Worm (Caenorhabditis elegans) whole organism, L1 larva: Measurements from ENCODE around the gene nhr-164.
"Not testable (repeated sequence)": the region's sequence is repeated elsewhere in the genome, so short reads cannot be mapped to it uniquely, and the experiment has no call there.

Source experiments
- C34B4.2 ChIP-seq: sonication (generic microtip); optimal IDR thresholded peaks from 2 replicates; lab custom pipeline; 2017; ENCODE audit warnings: mild to moderate bottlenecking, missing genetic modification characterization, missing compliant biosample characterization
- ama-1 ChIP-seq: fragments of 150-350 bp; optimal IDR thresholded peaks from 2 replicates; lab custom pipeline; 2014
- ceh-63 ChIP-seq: fragments of 200-800 bp; sonication (Bioruptor generic); optimal IDR thresholded peaks from 2 replicates; lab custom pipeline; 2018; ENCODE audit warnings: mild to moderate bottlenecking, missing genetic modification characterization, missing compliant biosample characterization
- ceh-88 ChIP-seq: fragments of 200-800 bp; sonication (Bioruptor generic); IDR thresholded peaks from 2 replicates; pipeline ENCODE4 v1.3.6; 2022; ENCODE audit warnings: missing genetic modification characterization, missing compliant biosample characterization
- dsc-1 ChIP-seq: sonication (generic microtip); optimal IDR thresholded peaks from 2 replicates; lab custom pipeline; 2016; ENCODE audit warnings: mild to moderate bottlenecking, missing genetic modification characterization, missing compliant biosample characterization
- egl-13 ChIP-seq: sonication (generic microtip); optimal IDR thresholded peaks from 2 replicates; lab custom pipeline; 2016; ENCODE audit warnings: missing genotype, missing genetic modification reagents, missing genetic modification characterization, missing compliant biosample characterization
- egl-27 ChIP-seq, 2 experiments: fragments of 150-350 bp in 1 of 2; sonication (generic microtip); optimal IDR thresholded peaks; 3 replicates each; lab custom pipeline; 2017 to 2018; ENCODE audit warnings: missing biosample characterization in 2 of 2, missing genetic modification characterization in 2 of 2, missing genetic modification reagents in 2 of 2
- elt-2 ChIP-seq: sonication (generic microtip); optimal IDR thresholded peaks from 2 replicates; lab custom pipeline; 2016; ENCODE audit warnings: missing genetic modification characterization, mild to moderate bottlenecking, inconsistent platforms, missing compliant biosample characterization, missing genetic modification reagents
- elt-3 ChIP-seq, 6 experiments: fragments of 150-350 bp in 1 of 6; sonication (generic microtip); optimal IDR thresholded peaks; 2 replicates each; lab custom pipeline; 2017 to 2018; ENCODE audit warnings: missing biosample characterization in 6 of 6, missing genetic modification characterization in 6 of 6, inconsistent platforms in 1 of 6
- fkh-10 ChIP-seq: sonication (generic microtip); optimal IDR thresholded peaks from 2 replicates; lab custom pipeline; 2017; ENCODE audit warnings: missing biosample characterization, missing genetic modification reagents, missing genetic modification characterization
- fkh-4 ChIP-seq: sonication (generic microtip); optimal IDR thresholded peaks from 2 replicates; lab custom pipeline; 2016; ENCODE audit warnings: missing compliant biosample characterization, missing genetic modification characterization, borderline replicate concordance
- fkh-8 ChIP-seq: sonication (generic microtip); optimal IDR thresholded peaks from 2 replicates; lab custom pipeline; 2016; ENCODE audit warnings: mild to moderate bottlenecking, missing genetic modification characterization, missing compliant biosample characterization
- fos-1 ChIP-seq: fragments of 150-350 bp; optimal IDR thresholded peaks from 2 replicates; lab custom pipeline; 2014; ENCODE audit warnings: missing biosample characterization, missing genetic modification characterization
- grh-1 ChIP-seq: fragments of 200-800 bp; sonication (Bioruptor generic); IDR thresholded peaks from 2 replicates; pipeline ENCODE4 v1.3.6; 2022; ENCODE audit warnings: missing genetic modification reagents, missing genetic modification characterization, missing compliant biosample characterization
- hlh-4 ChIP-seq: sonication (generic microtip); optimal IDR thresholded peaks from 2 replicates; lab custom pipeline; 2016; ENCODE audit warnings: mild to moderate bottlenecking, missing genetic modification characterization, missing compliant biosample characterization
- irx-1 ChIP-seq: sonication (generic microtip); optimal IDR thresholded peaks from 2 replicates; lab custom pipeline; 2016; ENCODE audit warnings: missing genetic modification characterization, missing compliant biosample characterization
- isw-1 ChIP-seq: fragments of 200-800 bp; sonication (Bioruptor generic); IDR thresholded peaks from 2 replicates; pipeline ENCODE4 v1.3.6; 2022; ENCODE audit warnings: missing genetic modification characterization, missing compliant biosample characterization
- jun-1 ChIP-seq: fragments of 150-350 bp; optimal IDR thresholded peaks from 2 replicates; lab custom pipeline; 2014; ENCODE audit warnings: missing biosample characterization, missing genetic modification reagents, missing genetic modification characterization
- lin-13 ChIP-seq: fragments of 150-350 bp; optimal IDR thresholded peaks from 2 replicates; lab custom pipeline; 2014; ENCODE audit warnings: missing biosample characterization, missing genetic modification reagents, missing genetic modification characterization
- lin-15B ChIP-seq: fragments of 150-350 bp; sonication (generic microtip); optimal IDR thresholded peaks from 3 replicates; lab custom pipeline; 2014; ENCODE audit warnings: missing biosample characterization, missing genetic modification characterization
- lin-35 ChIP-seq, 2 experiments: fragments of 150-350 bp; optimal IDR thresholded peaks; 2 replicates each; lab custom pipeline; 2014; ENCODE audit warnings: missing biosample characterization in 2 of 2, missing genetic modification characterization in 2 of 2, missing genetic modification reagents in 2 of 2
- mab-9 ChIP-seq: fragments of 200-800 bp; sonication (Bioruptor generic); IDR thresholded peaks from 2 replicates; pipeline ENCODE4 v1.3.6; 2022; ENCODE audit warnings: missing genetic modification reagents, missing genetic modification characterization, missing compliant biosample characterization
- nhr-19 ChIP-seq: fragments of 200-800 bp; sonication (Bioruptor generic); conservative IDR thresholded peaks from 2 replicates; pipeline ENCODE4 v1.3.6; 2022; ENCODE audit warnings: missing genetic modification characterization, missing compliant biosample characterization
- nhr-71 ChIP-seq: sonication (generic microtip); optimal IDR thresholded peaks from 2 replicates; lab custom pipeline; 2016; ENCODE audit warnings: mild to moderate bottlenecking, missing genetic modification characterization, moderate library complexity, missing compliant biosample characterization
- nhr-77 ChIP-seq: fragments of 150-350 bp; optimal IDR thresholded peaks from 2 replicates; lab custom pipeline; 2014; ENCODE audit warnings: missing biosample characterization, missing genetic modification characterization
- nhr-85 ChIP-seq: sonication (generic microtip); peaks from one replicate; lab custom pipeline; 2016; ENCODE audit warnings: missing genetic modification characterization, inconsistent platforms, missing compliant biosample characterization
- skn-1 ChIP-seq: fragments of 150-350 bp; optimal IDR thresholded peaks from 2 replicates; lab custom pipeline; 2014; ENCODE audit warnings: missing biosample characterization, missing genetic modification characterization
- sptf-1 ChIP-seq: fragments of 150-350 bp; optimal IDR thresholded peaks from 2 replicates; lab custom pipeline; 2014; ENCODE audit warnings: missing biosample characterization, missing genetic modification characterization
- swsn-7 ChIP-seq: sonication (generic microtip); optimal IDR thresholded peaks from 2 replicates; lab custom pipeline; 2016; ENCODE audit warnings: missing genetic modification characterization, missing compliant biosample characterization
- unc-30 ChIP-seq: sonication (generic microtip); optimal IDR thresholded peaks from 2 replicates; lab custom pipeline; 2017; ENCODE audit warnings: missing biosample characterization, missing genetic modification characterization
- unc-86 ChIP-seq: sonication (generic microtip); optimal IDR thresholded peaks from 2 replicates; lab custom pipeline; 2016; ENCODE audit warnings: missing genetic modification characterization, missing compliant biosample characterization
- vab-15 ChIP-seq: sonication (generic microtip); optimal IDR thresholded peaks from 2 replicates; lab custom pipeline; 2017; ENCODE audit warnings: missing genotype, mild to moderate bottlenecking, missing genetic modification characterization, missing compliant biosample characterization
- zag-1 ChIP-seq: fragments of 150-350 bp; optimal IDR thresholded peaks from 2 replicates; lab custom pipeline; 2014; ENCODE audit warnings: missing biosample characterization, missing genetic modification characterization
- ztf-11 ChIP-seq, 2 experiments: sonication (generic microtip); optimal IDR thresholded peaks; 2 replicates each; lab custom pipeline; 2016 to 2017; ENCODE audit warnings: missing genetic modification characterization in 2 of 2, missing biosample characterization in 1 of 2, missing compliant biosample characterization in 1 of 2

nhr-164 gene

ce11 chrV:15272263-15272662 is 36.7 kb upstream of the nhr-164 start, which contains the start of gene T10H4.4:
TSS of gene T10H4.4 (minus strand) at chrV:15272363.
- TF ChIP-seq isw-1 (GFP tag; lab: Robert Waterston, UW), result no peak
- no peak for TF ChIP-seq egl-13
- no peak for TF ChIP-seq jun-1 (tag; lab: Kevin White, UChicago)
- no peak for TF ChIP-seq dsc-1 (tag; lab: Kevin White, UChicago)

- no peak for TF ChIP-seq lin-13 (GFP tag; lab: Kevin White, UChicago)
- no peak for TF ChIP-seq irx-1 (tag; lab: Kevin White, UChicago)
- TF ChIP-seq fkh-10, result no peak
- no peak for TF ChIP-seq dsc-1 (tag; lab: Kevin White, UChicago)
- no peak for TF ChIP-seq ceh-88 (GFP tag; lab: Robert Waterston, UW)
- no peak for TF ChIP-seq ztf-11 (tag; optimal IDR thresholded peaks at IDR 0.05; lab: Kevin White, UChicago)
- no peak for TF ChIP-seq skn-1 (tag; lab: Kevin White, UChicago)
- TF ChIP-seq nhr-85, result no peak
- TF ChIP-seq lin-35 (GFP tag; optimal IDR thresholded peaks at IDR 0.05; lab: Kevin White, UChicago), result no peak
Observed at ce11 chrV:15268302-15268701, 32.7 kb upstream of the nhr-164 start, which contains the start of gene srw-22. TSS of gene srw-22 (plus strand) at chrV:15268602.

ce11 chrV:15267405-15267804 is 31.8 kb upstream of the nhr-164 start, which contains the start of gene T10H4.13:
TSS of gene T10H4.13 (minus strand) at chrV:15267505.
- no peak for TF ChIP-seq swsn-7 (tag; lab: Kevin White, UChicago)
- no peak for TF ChIP-seq hlh-4
- no peak for TF ChIP-seq egl-13

- TF ChIP-seq lin-15B (tag; lab: Kevin White, UChicago) (no peak), egl-13 (no peak), ceh-63 (GFP tag; lab: Kevin White, UChicago) (no peak), unc-30 (tag; lab: Kevin White, UChicago) (no peak), swsn-7 (tag; lab: Kevin White, UChicago) (no peak), elt-2 (tag; lab: Kevin White, UChicago) (no peak)
Observed at ce11 chrV:15265814-15266213, 30.3 kb upstream of the nhr-164 start, which contains the start of gene M01B2.13. TSS of gene M01B2.13 (minus strand) at chrV:15265914.

- TF ChIP-seq elt-2 (tag; lab: Kevin White, UChicago), result no peak
- no peak for TF ChIP-seq zag-1 (tag; lab: Kevin White, UChicago)
- no peak for TF ChIP-seq unc-86
- TF ChIP-seq fkh-4 (tag; lab: Kevin White, UChicago), result no peak
- TF ChIP-seq nhr-19 (GFP tag; lab: Robert Waterston, UW), result no peak
- TF ChIP-seq lin-13 (GFP tag; lab: Kevin White, UChicago), result no peak
- TF ChIP-seq fos-1, result no peak
- no peak for TF ChIP-seq C34B4.2 (tag; lab: Kevin White, UChicago)
- TF ChIP-seq nhr-77, result no peak
- no peak for TF ChIP-seq nhr-71
- no peak for TF ChIP-seq sptf-1 (tag; lab: Kevin White, UChicago)
- TF ChIP-seq vab-15, result no peak
- TF ChIP-seq nhr-85, result no peak
- no peak for TF ChIP-seq grh-1
- TF ChIP-seq mab-9, result no peak
- no peak for TF ChIP-seq ama-1 (lab: Kevin White, UChicago)
- TF ChIP-seq elt-3 (tag; optimal IDR thresholded peaks at IDR 0.05; lab: Kevin White, UChicago), result no peak
Observed at ce11 chrV:15264131-15264530, 28.6 kb upstream of the nhr-164 start, which contains the start of gene M01B2.12. TSS of gene M01B2.12 (minus strand) at chrV:15264231.

- TF ChIP-seq egl-27 (tag; optimal IDR thresholded peaks at IDR 0.05; lab: Kevin White, UChicago); fkh-8 (tag; lab: Kevin White, UChicago); lin-15B (tag; lab: Kevin White, UChicago): not testable (repeated sequence)
Observed at ce11 chrV:15262336-15262735, 26.8 kb upstream of the nhr-164 start, which contains the start of gene M01B2.10. TSS of gene M01B2.10 (minus strand) at chrV:15262436.
